Fruit fly (Drosophila melanogaster): Measurements from ENCODE around the gene CG7133.

The CG7133 gene

dm6 chr3L:22075706-22076398 lies 1.5 kb upstream of the CG7133 start, which contains the start of the genes CG7130 and RpLP0 (continued):
- peak; percentile 90 for TF ChIP-seq CG6163 (GFP tag; IDR thresholded peaks at IDR 0.05)
- peak; percentile 77 for TF ChIP-seq acj6 (GFP tag; optimal IDR thresholded peaks at IDR 0.05)
- peak; percentile 84 for TF ChIP-seq CG7368 (GFP tag; optimal IDR thresholded peaks at IDR 0.05)
- peak; percentile 77 for TF ChIP-seq Smox (GFP tag; optimal IDR thresholded peaks at IDR 0.05)
- TF ChIP-seq ss (GFP tag; optimal IDR thresholded peaks at IDR 0.05): peak; percentile 77 to 88
- TF ChIP-seq CG10631 (GFP tag; optimal IDR thresholded peaks at IDR 0.05): peak; percentile 68
- TF ChIP-seq fkh (GFP tag; optimal IDR thresholded peaks at IDR 0.05): peak; percentile 85
- peak; percentile 88 for TF ChIP-seq net (GFP tag; optimal IDR thresholded peaks at IDR 0.05)
- peak; percentile 78 for TF ChIP-seq CG1621 (tag; optimal IDR thresholded peaks at IDR 0.05)
- peak; percentile 71 for TF ChIP-seq CG11762 (GFP tag; optimal IDR thresholded peaks at IDR 0.05; ENCODE audit: insufficient read depth)
- TF ChIP-seq Ets96B (tag; optimal IDR thresholded peaks at IDR 0.05): peak; percentile 43
- TF ChIP-seq esn (GFP tag; optimal IDR thresholded peaks at IDR 0.05): peak; percentile 91
- no peak for TF ChIP-seq Hr38 (GFP tag; optimal IDR thresholded peaks at IDR 0.05)
- peak; percentile 95 for TF ChIP-seq Eip78C (GFP tag)
- TF ChIP-seq pdm3 (GFP tag; optimal IDR thresholded peaks at IDR 0.05): peak; percentile 85
- TF ChIP-seq fd85E (GFP tag; optimal IDR thresholded peaks at IDR 0.05): peak; percentile 68
- TF ChIP-seq CG31627 (GFP tag; optimal IDR thresholded peaks at IDR 0.05): peak; percentile 85
- peak; percentile 83 for TF ChIP-seq svp (GFP tag)
- TF ChIP-seq CG3032 (tag; optimal IDR thresholded peaks at IDR 0.05): peak; percentile 72
- peak; percentile 89 for TF ChIP-seq lz (GFP tag; optimal IDR thresholded peaks at IDR 0.05)
- peak; percentile 80 for TF ChIP-seq CG8319 (GFP tag; optimal IDR thresholded peaks at IDR 0.05)
- TF ChIP-seq CG4318 (GFP tag; optimal IDR thresholded peaks at IDR 0.05): no peak
- TF ChIP-seq topi (GFP tag; optimal IDR thresholded peaks at IDR 0.05): peak; percentile 89
- peak; percentile 73 for TF ChIP-seq CG8632 (GFP tag; optimal IDR thresholded peaks at IDR 0.05)
- peak; percentile 88 for TF ChIP-seq cyc (GFP tag; optimal IDR thresholded peaks at IDR 0.05)
- TF ChIP-seq spab (GFP tag; optimal IDR thresholded peaks at IDR 0.05): peak; percentile 73
- TF ChIP-seq CG15336 (GFP tag; IDR thresholded peaks at IDR 0.05): peak; percentile 38; the same call in 1 of the 2 replicates
- TF ChIP-seq Gug (GFP tag; IDR thresholded peaks at IDR 0.05): no peak
- TF ChIP-seq Sox14 (GFP tag; optimal IDR thresholded peaks at IDR 0.05): peak; percentile 81
- peak; percentile 61 for TF ChIP-seq CG32006 (GFP tag; optimal IDR thresholded peaks at IDR 0.05)
- peak; percentile 54 for TF ChIP-seq dsx (GFP tag; optimal IDR thresholded peaks at IDR 0.05; ENCODE audit: poor library complexity, severe bottlenecking)
- TF ChIP-seq CG10669 (GFP tag; optimal IDR thresholded peaks at IDR 0.05): peak; percentile 75
- peak; percentile 86 for TF ChIP-seq Sox102F (GFP tag; optimal IDR thresholded peaks at IDR 0.05)
- TF ChIP-seq dac (GFP tag; optimal IDR thresholded peaks at IDR 0.05): peak; percentile 76
- peak; percentile 83 for TF ChIP-seq CG34406 (GFP tag; optimal IDR thresholded peaks at IDR 0.05)
- TF ChIP-seq Hr39 (GFP tag; optimal IDR thresholded peaks at IDR 0.05): peak; percentile 86
- TF ChIP-seq CG6276 (GFP tag; optimal IDR thresholded peaks at IDR 0.05): peak; percentile 44

- TF ChIP-seq Eip75B (GFP tag; optimal IDR thresholded peaks at IDR 0.05): no peak
- TF ChIP-seq CG9139 (GFP tag; optimal IDR thresholded peaks at IDR 0.05): no peak
- peak; percentile 13 for TF ChIP-seq cyc (GFP tag; optimal IDR thresholded peaks at IDR 0.05)
- no peak for TF ChIP-seq CG6808 (GFP tag; optimal IDR thresholded peaks at IDR 0.05)
- TF ChIP-seq Hr39 (GFP tag; optimal IDR thresholded peaks at IDR 0.05): peak; percentile 36
- TF ChIP-seq CG3032 (tag; optimal IDR thresholded peaks at IDR 0.05): no peak
- peak; percentile 7 for TF ChIP-seq CG8319 (GFP tag; optimal IDR thresholded peaks at IDR 0.05)
- peak; percentile 17 for TF ChIP-seq achi (GFP tag; optimal IDR thresholded peaks at IDR 0.05)
- peak; percentile 34 for TF ChIP-seq Hr4 (GFP tag; optimal IDR thresholded peaks at IDR 0.05)
- TF ChIP-seq CG16779 (tag; optimal IDR thresholded peaks at IDR 0.05): no peak
- TF ChIP-seq fkh (GFP tag; optimal IDR thresholded peaks at IDR 0.05): no peak
- TF ChIP-seq CG32006 (GFP tag; optimal IDR thresholded peaks at IDR 0.05): peak; percentile 32
- no peak for TF ChIP-seq CG8632 (GFP tag; optimal IDR thresholded peaks at IDR 0.05)
- TF ChIP-seq CG4318 (GFP tag; optimal IDR thresholded peaks at IDR 0.05): no peak
- TF ChIP-seq CG11762 (GFP tag; optimal IDR thresholded peaks at IDR 0.05; ENCODE audit: insufficient read depth): no peak
- no peak for TF ChIP-seq salr (GFP tag; optimal IDR thresholded peaks at IDR 0.05)
- TF ChIP-seq pdm3 (GFP tag; optimal IDR thresholded peaks at IDR 0.05): peak; percentile 3
- TF ChIP-seq fd59A (GFP tag; optimal IDR thresholded peaks at IDR 0.05): no peak
- TF ChIP-seq svp (GFP tag): peak; percentile 49
- TF ChIP-seq CG31627 (GFP tag; optimal IDR thresholded peaks at IDR 0.05): peak; percentile 35
- TF ChIP-seq lz (GFP tag; optimal IDR thresholded peaks at IDR 0.05): no peak
- peak; percentile 74 for TF ChIP-seq Eip78C (GFP tag)
- TF ChIP-seq eg (GFP tag; IDR thresholded peaks at IDR 0.05): no peak
- peak; percentile 1 for TF ChIP-seq Smox (GFP tag; optimal IDR thresholded peaks at IDR 0.05)
- no peak for TF ChIP-seq Sox102F (GFP tag; optimal IDR thresholded peaks at IDR 0.05)
- peak; percentile 35 for TF ChIP-seq Met (GFP tag; optimal IDR thresholded peaks at IDR 0.05)
- no peak for TF ChIP-seq Ets21C (GFP tag; optimal IDR thresholded peaks at IDR 0.05)
- no peak for TF ChIP-seq dac (GFP tag; optimal IDR thresholded peaks at IDR 0.05)
Observed at dm6 chr3L:22072824-22073223, 1.5 kb downstream of the CG7133 start.
